Worm (Caenorhabditis elegans) whole organism, L4 larva: ENCODE data around the gene F18E3.13.

Experiments
- D1046.2 ChIP-seq: fragments of 200-800 bp; sonication (Bioruptor generic); IDR thresholded peaks from 2 replicates; pipeline ENCODE4 v1.3.6; 2022; ENCODE audit warnings: missing genetic modification characterization, missing compliant biosample characterization
- F10B5.3 ChIP-seq: sonication (generic microtip); optimal IDR thresholded peaks from 2 replicates; lab custom pipeline; 2016; ENCODE audit warnings: mild to moderate bottlenecking, missing genetic modification characterization, missing compliant biosample characterization
- F37D6.2 ChIP-seq: sonication (generic microtip); optimal IDR thresholded peaks from 2 replicates; lab custom pipeline; 2016; ENCODE audit warnings: mild to moderate bottlenecking, missing genetic modification characterization, missing compliant biosample characterization
- R02D3.7 ChIP-seq: fragments of 150-350 bp; sonication (generic microtip); optimal IDR thresholded peaks from 3 replicates; lab custom pipeline; 2014; ENCODE audit warnings: missing biosample characterization, missing genetic modification characterization
- T26A8.4 ChIP-seq: fragments of 200-800 bp; sonication (Bioruptor generic); IDR thresholded peaks from 2 replicates; pipeline ENCODE4 v1.3.6; 2022; ENCODE audit warnings: missing genetic modification characterization, missing compliant biosample characterization
- Y48G9A.11 ChIP-seq: fragments of 200-800 bp; sonication (Bioruptor generic); IDR thresholded peaks from 2 replicates; pipeline ENCODE4 v1.3.6; 2022; ENCODE audit warnings: missing genetic modification reagents, missing genetic modification characterization, missing compliant biosample characterization
- Y75B8A.6 ChIP-seq: fragments of 200-800 bp; sonication (Bioruptor generic); IDR thresholded peaks from 2 replicates; pipeline ENCODE4 v1.3.6; 2022; ENCODE audit warnings: missing genetic modification reagents, missing genetic modification characterization, missing compliant biosample characterization
- aha-1 ChIP-seq: fragments of 150-350 bp; peaks from one replicate; lab custom pipeline; 2014; ENCODE audit warnings: missing biosample characterization, missing genetic modification characterization
- aly-2 ChIP-seq: sonication (generic microtip); optimal IDR thresholded peaks from 2 replicates; lab custom pipeline; 2018; ENCODE audit warnings: missing biosample characterization, missing genetic modification characterization
- arid-1 ChIP-seq: fragments of 200-800 bp; sonication (Bioruptor generic); conservative IDR thresholded peaks from 2 replicates; pipeline ENCODE4 v1.3.6; 2022; ENCODE audit warnings: missing genetic modification reagents, missing genetic modification characterization, missing compliant biosample characterization
- attf-4 ChIP-seq: sonication (generic microtip); optimal IDR thresholded peaks from 3 replicates; lab custom pipeline; 2017; ENCODE audit warnings: missing biosample characterization, missing genetic modification characterization
- ceh-32 ChIP-seq: sonication (generic microtip); optimal IDR thresholded peaks from 2 replicates; lab custom pipeline; 2016; ENCODE audit warnings: mild to moderate bottlenecking, missing genetic modification characterization, missing compliant biosample characterization; ENCODE audit not compliant: poor library complexity
- ceh-82 ChIP-seq: sonication (generic microtip); optimal IDR thresholded peaks from 2 replicates; lab custom pipeline; 2017; ENCODE audit warnings: missing biosample characterization, missing genetic modification characterization
- ces-1 ChIP-seq: fragments of 150-350 bp; sonication (generic microtip); optimal IDR thresholded peaks from 4 replicates; lab custom pipeline; 2014; ENCODE audit warnings: missing biosample characterization, missing genetic modification reagents, missing genetic modification characterization
- daf-12 ChIP-seq: fragments of 150-350 bp; optimal IDR thresholded peaks from 2 replicates; lab custom pipeline; 2014; ENCODE audit warnings: missing biosample characterization, missing genetic modification reagents, missing genetic modification characterization
- dmd-6 ChIP-seq: fragments of 200-800 bp; sonication (Bioruptor generic); IDR thresholded peaks from 2 replicates; pipeline ENCODE4 v1.3.6; 2022; ENCODE audit warnings: missing genetic modification reagents, missing genetic modification characterization, missing compliant biosample characterization
- dmd-9 ChIP-seq: fragments of 200-800 bp; sonication (Bioruptor generic); IDR thresholded peaks from 2 replicates; pipeline ENCODE4 v1.3.6; 2022; ENCODE audit warnings: missing genetic modification reagents, missing genetic modification characterization, missing compliant biosample characterization
- duxl-1 ChIP-seq: sonication (generic microtip); optimal IDR thresholded peaks from 2 replicates; lab custom pipeline; 2016; ENCODE audit warnings: mild to moderate bottlenecking, missing genetic modification characterization, moderate library complexity, missing compliant biosample characterization; ENCODE audit not compliant: poor library complexity
- hlh-30 ChIP-seq: sonication (generic microtip); optimal IDR thresholded peaks from 2 replicates; lab custom pipeline; 2017; ENCODE audit warnings: antibody characterized with exemption, mild to moderate bottlenecking, missing genetic modification characterization, missing compliant biosample characterization; ENCODE audit not compliant: insufficient read depth
- hmg-1.1 ChIP-seq: fragments of 200-800 bp; sonication (Bioruptor generic); IDR thresholded peaks from 2 replicates; pipeline ENCODE4 v1.3.6; 2022; ENCODE audit warnings: missing genetic modification reagents, missing genetic modification characterization, missing compliant biosample characterization
- lim-7 ChIP-seq: fragments of 200-800 bp; sonication (Bioruptor generic); IDR thresholded peaks from 2 replicates; pipeline ENCODE4 v1.3.6; 2022; ENCODE audit warnings: missing genetic modification characterization, missing compliant biosample characterization
- lin-13 ChIP-seq: fragments of 150-350 bp; optimal IDR thresholded peaks from 2 replicates; lab custom pipeline; 2014; ENCODE audit warnings: missing biosample characterization, missing genetic modification reagents, missing genetic modification characterization
- lin-15B ChIP-seq: fragments of 150-350 bp; sonication (generic microtip); optimal IDR thresholded peaks from 3 replicates; lab custom pipeline; 2014; ENCODE audit warnings: missing biosample characterization, missing genetic modification characterization
- lin-38 ChIP-seq: fragments of 200-800 bp; sonication (Bioruptor generic); IDR thresholded peaks from 2 replicates; pipeline ENCODE4 v1.3.6; 2022; ENCODE audit warnings: missing genetic modification reagents, missing genetic modification characterization, missing compliant biosample characterization
- lin-39 ChIP-seq: fragments of 150-350 bp; optimal IDR thresholded peaks from 2 replicates; lab custom pipeline; 2014; ENCODE audit warnings: missing biosample characterization, missing genetic modification reagents, missing genetic modification characterization
- mdl-1 ChIP-seq, 2 experiments: fragments of 150-350 bp in 1 of 2; sonication (generic microtip) in 1 of 2; optimal IDR thresholded peaks; 2 replicates each; lab custom pipeline; 2014 to 2017; ENCODE audit warnings: missing biosample characterization in 2 of 2, missing genetic modification characterization in 2 of 2
- mdt-29 ChIP-seq: fragments of 200-800 bp; sonication (Bioruptor generic); IDR thresholded peaks from 2 replicates; pipeline ENCODE4 v1.3.6; 2022; ENCODE audit warnings: missing genetic modification reagents, missing genetic modification characterization, missing compliant biosample characterization
- mep-1 ChIP-seq: fragments of 150-350 bp; sonication (generic microtip); optimal IDR thresholded peaks from 3 replicates; lab custom pipeline; 2014; ENCODE audit warnings: missing biosample characterization, missing genetic modification characterization
- mes-2 ChIP-seq: sonication (generic microtip); optimal IDR thresholded peaks from 2 replicates; lab custom pipeline; 2016; ENCODE audit warnings: missing genotype, mild to moderate bottlenecking, missing genetic modification characterization, missing compliant biosample characterization; ENCODE audit not compliant: poor library complexity, severe bottlenecking
- mxl-2 ChIP-seq: fragments of 200-800 bp; sonication (Bioruptor generic); conservative IDR thresholded peaks from 2 replicates; pipeline ENCODE4 v1.3.6; 2022; ENCODE audit warnings: missing genetic modification reagents, missing genetic modification characterization, missing compliant biosample characterization
- mxl-3 ChIP-seq: fragments of 200-800 bp; sonication (Bioruptor generic); optimal IDR thresholded peaks from 2 replicates; lab custom pipeline; 2018; ENCODE audit warnings: mild to moderate bottlenecking, missing genetic modification characterization, missing compliant biosample characterization
- nhr-10 ChIP-seq: fragments of 150-350 bp; optimal IDR thresholded peaks from 2 replicates; lab custom pipeline; 2014; ENCODE audit warnings: missing biosample characterization, missing genetic modification characterization
- nhr-28 ChIP-seq: fragments of 150-350 bp; optimal IDR thresholded peaks from 2 replicates; lab custom pipeline; 2014; ENCODE audit warnings: missing biosample characterization, missing genetic modification characterization
- nhr-41 ChIP-seq: fragments of 200-800 bp; sonication (Bioruptor generic); IDR thresholded peaks from 2 replicates; pipeline ENCODE4 v1.3.6; 2022; ENCODE audit warnings: missing genetic modification reagents, missing genetic modification characterization, missing compliant biosample characterization
- nhr-48 ChIP-seq: sonication (generic microtip); optimal IDR thresholded peaks from 2 replicates; lab custom pipeline; 2016; ENCODE audit warnings: mild to moderate bottlenecking, missing genetic modification characterization, missing compliant biosample characterization
- nhr-76 ChIP-seq: fragments of 150-350 bp; optimal IDR thresholded peaks from 2 replicates; lab custom pipeline; 2014; ENCODE audit warnings: missing biosample characterization, missing genetic modification characterization
- nhr-77 ChIP-seq: fragments of 150-350 bp; optimal IDR thresholded peaks from 2 replicates; lab custom pipeline; 2014; ENCODE audit warnings: missing biosample characterization, missing genetic modification characterization
- php-3 ChIP-seq: fragments of 200-800 bp; sonication (Bioruptor generic); IDR thresholded peaks from 2 replicates; pipeline ENCODE4 v1.3.6; 2022; ENCODE audit warnings: missing genetic modification reagents, missing genetic modification characterization, missing compliant biosample characterization
- pqm-1 ChIP-seq: sonication (generic microtip); optimal IDR thresholded peaks from 2 replicates; lab custom pipeline; 2017; ENCODE audit warnings: missing biosample characterization, missing genetic modification characterization
- sdz-12 ChIP-seq: fragments of 200-800 bp; sonication (Bioruptor generic); optimal IDR thresholded peaks from 2 replicates; lab custom pipeline; 2018; ENCODE audit warnings: mild to moderate bottlenecking, missing genetic modification characterization, missing compliant biosample characterization
- set-16 ChIP-seq: fragments of 200-800 bp; sonication (Bioruptor generic); IDR thresholded peaks from 2 replicates; pipeline ENCODE4 v1.3.6; 2022; ENCODE audit warnings: missing genetic modification reagents, missing genetic modification characterization, missing compliant biosample characterization
- snpc-4 ChIP-seq: fragments of 150-350 bp; optimal IDR thresholded peaks from 2 replicates; lab custom pipeline; 2014; ENCODE audit warnings: missing biosample characterization, missing genetic modification characterization
- spr-1 ChIP-seq: sonication (generic microtip); optimal IDR thresholded peaks from 2 replicates; lab custom pipeline; 2016; ENCODE audit warnings: mild to moderate bottlenecking, missing genetic modification characterization, missing compliant biosample characterization
- tag-97 ChIP-seq: fragments of 200-800 bp; sonication (Bioruptor generic); IDR thresholded peaks from 2 replicates; pipeline ENCODE4 v1.3.6; 2022; ENCODE audit warnings: missing genetic modification characterization, missing compliant biosample characterization
- tra-1 ChIP-seq: fragments of 200-800 bp; sonication (Bioruptor generic); IDR thresholded peaks from 2 replicates; pipeline ENCODE4 v1.3.6; 2022; ENCODE audit warnings: missing genetic modification reagents, missing genetic modification characterization, missing compliant biosample characterization
- unc-62 ChIP-seq, 3 experiments: fragments of 150-350 bp in 1 of 3; sonication (generic microtip); optimal IDR thresholded peaks in 2 of 3; peaks in 1 of 3; 1 replicate in 1 of 3; 2 replicates in 2 of 3; lab custom pipeline; 2014 to 2017; ENCODE audit warnings: missing biosample characterization in 3 of 3, missing genetic modification characterization in 3 of 3, missing genetic modification reagents in 3 of 3, missing genotype in 1 of 3
- zfp-3 ChIP-seq: fragments of 200-800 bp; sonication (Bioruptor generic); conservative IDR thresholded peaks from 2 replicates; pipeline ENCODE4 v1.3.6; 2022; ENCODE audit warnings: missing genetic modification reagents, missing genetic modification characterization, missing compliant biosample characterization
- zip-11 ChIP-seq: fragments of 200-800 bp; sonication (Bioruptor generic); IDR thresholded peaks from 2 replicates; pipeline ENCODE4 v1.3.6; 2022; ENCODE audit warnings: missing genetic modification characterization, missing compliant biosample characterization

The F18E3.13 gene

DNA sequence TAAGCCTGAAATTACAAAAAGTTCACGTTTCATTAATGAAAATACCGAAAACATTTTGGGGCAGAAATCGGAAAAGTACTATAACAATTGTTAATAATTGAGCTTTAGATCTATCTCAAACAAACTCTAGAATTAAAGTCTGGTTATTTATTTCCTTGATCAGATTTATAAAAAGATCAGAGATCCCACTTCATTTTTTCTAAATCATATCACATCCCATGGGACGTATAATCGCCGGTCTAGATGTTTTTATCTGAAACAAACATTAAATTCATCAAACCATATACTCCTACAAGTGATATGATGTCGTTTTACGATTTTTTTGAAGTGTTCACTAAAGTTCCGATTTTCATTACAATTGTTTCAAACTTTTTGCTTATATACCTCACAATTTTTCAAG lies 4.3 kb upstream of the F18E3.13 start, which contains the start of gene str-41:
TSS of gene str-41 (plus strand) at position 301 of the 400 bp plus-strand sequence.
- TF ChIP-seq zip-11 (no peak), ceh-82 (tag; lab: Kevin White, UChicago) (no peak), ces-1 (GFP tag; lab: Kevin White, UChicago) (no peak), D1046.2 (no peak), lim-7 (GFP tag; lab: Robert Waterston, UW) (no peak), nhr-48 (tag; lab: Kevin White, UChicago) (no peak), F37D6.2 (tag; lab: Kevin White, UChicago) (no peak), nhr-77 (tag; lab: Kevin White, UChicago) (no peak), Y75B8A.6 (GFP tag; lab: Robert Waterston, UW) (no peak), mdt-29 (GFP tag; lab: Robert Waterston, UW) (no peak), pqm-1 (tag; lab: Kevin White, UChicago) (no peak), mes-2 (tag; lab: Kevin White, UChicago) (no peak), R02D3.7 (no peak), Y48G9A.11 (GFP tag; lab: Robert Waterston, UW) (no peak), nhr-41 (GFP tag; lab: Robert Waterston, UW) (no peak), tag-97 (no peak)

DNA sequence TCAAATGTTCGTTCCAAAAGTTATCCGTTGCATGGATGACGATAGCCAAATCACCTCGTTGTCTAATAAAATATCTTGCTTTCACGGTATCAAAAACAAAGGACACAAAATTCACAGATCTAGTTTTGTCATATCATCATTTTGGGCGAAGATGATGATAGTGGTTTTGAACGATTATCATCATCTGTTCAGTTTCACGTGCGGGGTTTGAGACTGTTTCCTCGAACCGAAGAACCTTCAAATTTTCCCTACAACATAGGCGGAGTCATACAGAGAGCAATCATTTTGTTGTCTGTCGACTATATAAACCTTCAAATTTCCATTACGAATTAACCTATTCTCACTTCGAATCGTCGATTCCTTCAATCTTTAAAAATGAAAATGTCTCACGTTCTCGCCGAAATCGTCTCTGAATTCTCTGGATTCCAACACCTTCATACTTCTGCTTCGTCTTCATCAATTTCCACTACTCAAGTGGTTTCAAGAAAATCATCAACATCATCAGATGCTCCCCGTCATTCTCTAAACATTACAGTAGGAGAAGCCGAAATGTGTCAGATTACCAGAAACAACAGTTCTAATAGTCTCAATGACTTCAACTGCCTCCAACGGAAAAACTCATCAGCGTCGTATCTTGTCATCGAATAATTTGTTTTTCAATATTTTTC lies 2.7 kb upstream of the F18E3.13 start, which contains the start of gene F18E3.11:
TSS of gene F18E3.11 (plus strand) at position 376 of the 668 bp plus-strand sequence.
- TF ChIP-seq F10B5.3 (tag; lab: Kevin White, UChicago) = no peak
- TF ChIP-seq mep-1 (tag; lab: Kevin White, UChicago) = no peak
- TF ChIP-seq sdz-12 = no peak
- no peak for TF ChIP-seq daf-12 (tag; lab: Kevin White, UChicago)
- TF ChIP-seq aly-2 (tag; lab: Kevin White, UChicago) = no peak
- no peak for TF ChIP-seq nhr-41 (GFP tag; lab: Robert Waterston, UW)
- TF ChIP-seq mxl-3 = peak; percentile 45
- no peak for TF ChIP-seq lin-39 (tag; lab: Kevin White, UChicago)
- peak; percentile 75; the same call in 1 of the 2 replicates for TF ChIP-seq mdt-29 (GFP tag; lab: Robert Waterston, UW)
- TF ChIP-seq T26A8.4 (GFP tag; lab: Robert Waterston, UW) = 0 out of 2 replicates have a peak, but pooled peaks have one; percentile 35
- TF ChIP-seq nhr-76 = no peak
- TF ChIP-seq mxl-2 (GFP tag; lab: Robert Waterston, UW) = no peak
- TF ChIP-seq php-3 (GFP tag; lab: Robert Waterston, UW) = no peak
- peak; percentile 65 for TF ChIP-seq hlh-30 (tag; lab: Kevin White, UChicago)
- TF ChIP-seq hmg-1.1 (GFP tag; lab: Robert Waterston, UW) = no peak
- no peak for TF ChIP-seq lin-13 (GFP tag; lab: Kevin White, UChicago)
- TF ChIP-seq nhr-10 (tag; lab: Kevin White, UChicago) = no peak
- no peak for TF ChIP-seq snpc-4 (tag; lab: Kevin White, UChicago)
- TF ChIP-seq tra-1 (GFP tag; lab: Robert Waterston, UW) = 0 out of 2 replicates have a peak, but pooled peaks have one; percentile 29
- TF ChIP-seq lin-15B (tag; lab: Kevin White, UChicago) = no peak
- peak; percentile 90 for TF ChIP-seq nhr-28 (tag; lab: Kevin White, UChicago)
- TF ChIP-seq spr-1 (tag; lab: Kevin White, UChicago) = no peak
- TF ChIP-seq duxl-1 (tag; lab: Kevin White, UChicago) = peak; percentile 10
- TF ChIP-seq tag-97 = no peak
- peak; percentile 77 for TF ChIP-seq aha-1 (tag; lab: Kevin White, UChicago)
- no peak for TF ChIP-seq attf-4
- TF ChIP-seq dmd-9 (GFP tag; lab: Robert Waterston, UW) = no peak
- peak in 1 of 2 experiments; percentile 69 for TF ChIP-seq mdl-1 (tag; optimal IDR thresholded peaks at IDR 0.05; lab: Kevin White, UChicago)
- no peak for TF ChIP-seq lin-38 (GFP tag; lab: Robert Waterston, UW)
- no peak for TF ChIP-seq arid-1 (GFP tag; lab: Robert Waterston, UW)
- TF ChIP-seq Y48G9A.11 (GFP tag; lab: Robert Waterston, UW) = no peak
- TF ChIP-seq set-16 (GFP tag; lab: Robert Waterston, UW) = no peak
- TF ChIP-seq zfp-3 (GFP tag; lab: Robert Waterston, UW) = no peak
- TF ChIP-seq unc-62 (GFP tag; optimal IDR thresholded peaks at IDR 0.05 in 1 of 2; lab: Kevin White, UChicago) = peak in 1 of 2 experiments; percentile 80
- no peak for TF ChIP-seq unc-62 (tag; optimal IDR thresholded peaks at IDR 0.05; lab: Kevin White, UChicago)
- no peak for TF ChIP-seq ceh-32 (tag; lab: Kevin White, UChicago)
- peak; percentile 23; the same call in 1 of the 2 replicates for TF ChIP-seq dmd-6 (GFP tag; lab: Robert Waterston, UW)
- TF ChIP-seq nhr-48 (tag; lab: Kevin White, UChicago) = peak; percentile 76
